Worm (Caenorhabditis elegans) whole organism, L4 larva: ENCODE data around the gene T24E12.2.

Source experiments
- daf-19 ChIP-seq: fragments of 200-800 bp; sonication (Bioruptor generic); conservative IDR thresholded peaks from 2 replicates; pipeline ENCODE4 v1.3.6; 2022; ENCODE audit warnings: missing genetic modification characterization, missing compliant biosample characterization
- hlh-30 ChIP-seq: sonication (generic microtip); optimal IDR thresholded peaks from 2 replicates; lab custom pipeline; 2017; ENCODE audit warnings: antibody characterized with exemption, mild to moderate bottlenecking, missing genetic modification characterization, missing compliant biosample characterization; ENCODE audit not compliant: insufficient read depth
- lin-13 ChIP-seq: fragments of 150-350 bp; optimal IDR thresholded peaks from 2 replicates; lab custom pipeline; 2014; ENCODE audit warnings: missing biosample characterization, missing genetic modification reagents, missing genetic modification characterization
- nhr-28 ChIP-seq: fragments of 150-350 bp; optimal IDR thresholded peaks from 2 replicates; lab custom pipeline; 2014; ENCODE audit warnings: missing biosample characterization, missing genetic modification characterization
- nhr-6 ChIP-seq: fragments of 150-350 bp; optimal IDR thresholded peaks from 2 replicates; lab custom pipeline; 2014; ENCODE audit warnings: missing biosample characterization, missing genetic modification characterization
- nhr-77 ChIP-seq: fragments of 150-350 bp; optimal IDR thresholded peaks from 2 replicates; lab custom pipeline; 2014; ENCODE audit warnings: missing biosample characterization, missing genetic modification characterization
- php-3 ChIP-seq: fragments of 200-800 bp; sonication (Bioruptor generic); IDR thresholded peaks from 2 replicates; pipeline ENCODE4 v1.3.6; 2022; ENCODE audit warnings: missing genetic modification reagents, missing genetic modification characterization, missing compliant biosample characterization
- tra-1 ChIP-seq: fragments of 200-800 bp; sonication (Bioruptor generic); IDR thresholded peaks from 2 replicates; pipeline ENCODE4 v1.3.6; 2022; ENCODE audit warnings: missing genetic modification reagents, missing genetic modification characterization, missing compliant biosample characterization
- zip-11 ChIP-seq: fragments of 200-800 bp; sonication (Bioruptor generic); IDR thresholded peaks from 2 replicates; pipeline ENCODE4 v1.3.6; 2022; ENCODE audit warnings: missing genetic modification characterization, missing compliant biosample characterization

DNA sequence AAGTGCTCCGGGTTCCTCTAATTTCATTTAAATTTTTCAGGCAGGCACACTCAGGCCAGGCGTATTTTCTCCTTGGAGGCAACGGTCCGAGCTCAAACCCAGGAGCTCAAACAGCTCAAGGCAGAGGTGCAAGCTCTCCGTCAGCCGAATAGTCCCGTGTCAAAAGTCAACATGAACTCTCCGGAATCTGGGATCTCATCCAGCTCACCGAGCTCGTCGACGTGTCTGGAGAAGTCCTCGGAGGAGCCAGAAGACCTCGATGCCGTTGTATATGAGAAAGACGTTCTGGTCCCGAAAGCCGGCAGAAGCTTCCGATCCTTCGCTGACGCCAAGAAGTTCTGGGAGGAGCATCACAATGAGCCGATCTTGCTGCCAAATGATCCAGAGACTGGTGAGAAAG lies 3.0 kb downstream of the T24E12.2 start:
- no peak for TF ChIP-seq nhr-77
- TF ChIP-seq php-3 (GFP tag; lab: Robert Waterston, UW) = no peak
- TF ChIP-seq hlh-30 (tag; lab: Kevin White, UChicago) = no peak
- no peak for TF ChIP-seq tra-1 (GFP tag; lab: Robert Waterston, UW)
- no peak for TF ChIP-seq daf-19 (GFP tag; lab: Robert Waterston, UW)
- TF ChIP-seq lin-13 (GFP tag; lab: Kevin White, UChicago) = no peak
- TF ChIP-seq zip-11 = no peak
- TF ChIP-seq nhr-6 (tag; lab: Kevin White, UChicago) = no peak
- TF ChIP-seq nhr-28 (tag; lab: Kevin White, UChicago) = no peak
